In the genomic region with DNA sequence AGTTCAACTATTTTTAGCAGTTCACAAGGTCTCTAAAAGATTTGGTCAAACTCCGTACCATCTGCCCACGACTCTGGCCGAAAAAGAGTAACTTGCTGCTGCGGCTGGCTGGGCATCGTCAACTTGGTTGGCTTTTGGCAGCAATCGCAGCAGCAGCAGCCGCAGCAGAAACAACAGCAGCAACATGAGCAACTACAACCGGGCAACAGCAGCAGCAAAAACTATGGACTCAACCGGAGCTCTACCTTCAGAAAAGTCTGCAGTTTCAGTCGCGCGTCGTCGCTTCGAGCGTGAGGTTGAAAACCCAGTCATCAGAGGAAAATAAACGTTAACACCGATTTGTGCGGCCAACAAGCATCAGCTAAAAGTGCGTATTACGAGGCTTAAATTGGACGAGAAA, we compare ENCODE assay signal across 4 fruit fly cellular contexts.
A peak's percentile ranks its signal among the peaks of the same experiment; 100 is the strongest.
TF ChIP-seq lines count a peak whose summit lies in the region.

A gene (plus strand): TSS at position 266 of the 400 bp plus-strand sequence.

- no peak for TF ChIP-seq CTCF in whole organism, embryonic (GFP tag; optimal IDR thresholded peaks at IDR 0.05; lab: Kevin White, UChicago)

TF ChIP-seq in whole organism, embryonic, 481 proteins besides CTCF, POLR2A, EP300 and RAD21 (continues in another document):
- TF ChIP-seq oc (tag; optimal IDR thresholded peaks at IDR 0.05; lab: Kevin White, UChicago) (no peak), Adf1 (GFP tag; IDR thresholded peaks at IDR 0.05; lab: Robert Waterston, UW) (peak; percentile 16; the same call in 1 of the 2 replicates), HmgD (GFP tag; optimal IDR thresholded peaks at IDR 0.05; lab: Kevin White, UChicago) (no peak), lab (GFP tag; optimal IDR thresholded peaks at IDR 0.05; lab: Kevin White, UChicago) (no peak), CG12769 (tag; optimal IDR thresholded peaks at IDR 0.05; lab: Kevin White, UChicago) (peak; percentile 30), CG14014 (GFP tag; IDR thresholded peaks at IDR 0.05; lab: Robert Waterston, UW) (peak; percentile 9; the same call in 1 of the 2 replicates), CG12071 (GFP tag; optimal IDR thresholded peaks at IDR 0.05; lab: Kevin White, UChicago) (peak; percentile 11), Jarid2 (GFP tag; optimal IDR thresholded peaks at IDR 0.05; lab: Kevin White, UChicago) (peak; percentile 38), CG5180 (GFP tag; optimal IDR thresholded peaks at IDR 0.05; lab: Kevin White, UChicago) (peak; percentile 6), jing (GFP tag; optimal IDR thresholded peaks at IDR 0.05; lab: Kevin White, UChicago) (no peak), CG13287 (GFP tag; IDR thresholded peaks at IDR 0.05; lab: Robert Waterston, UW; ENCODE audit: partially characterized antibody) (0 out of 2 replicates have a peak, but pooled peaks have one; percentile 11), CG2199 (GFP tag; IDR thresholded peaks at IDR 0.05; lab: Robert Waterston, UW) (peak; percentile 71; the same call in 2 of the 3 replicates), vvl (GFP tag; IDR thresholded peaks at IDR 0.05; lab: Robert Waterston, UW) (0 out of 2 replicates have a peak, but pooled peaks have one; percentile 15), CG17328 (GFP tag; IDR thresholded peaks at IDR 0.05; lab: Robert Waterston, UW) (0 out of 2 replicates have a peak, but pooled peaks have one; percentile 7), CG12391 (tag; optimal IDR thresholded peaks at IDR 0.05; lab: Kevin White, UChicago) (no peak), dysf (GFP tag; IDR thresholded peaks at IDR 0.05; lab: Robert Waterston, UW) (0 out of 3 replicates have a peak, but pooled peaks have one; percentile 11), CG11504 (tag; optimal IDR thresholded peaks at IDR 0.05; lab: Kevin White, UChicago) (peak; percentile 70), sob (GFP tag; IDR thresholded peaks at IDR 0.05; lab: Robert Waterston, UW) (no peak), CG32767 (GFP tag; IDR thresholded peaks at IDR 0.05; lab: Robert Waterston, UW) (no peak)

TF ChIP-seq in whole organism, prepupa, 60 proteins besides CTCF, POLR2A, EP300 and RAD21:
- TF ChIP-seq CG1621 (tag; optimal IDR thresholded peaks at IDR 0.05; lab: Kevin White, UChicago), result no peak
- TF ChIP-seq pdm3 (GFP tag; optimal IDR thresholded peaks at IDR 0.05; lab: Kevin White, UChicago), result no peak
- TF ChIP-seq CG15336 (GFP tag; IDR thresholded peaks at IDR 0.05; lab: Robert Waterston, UW), result no peak
- TF ChIP-seq Met (GFP tag; optimal IDR thresholded peaks at IDR 0.05; lab: Kevin White, UChicago), result no peak
- no peak for TF ChIP-seq CG6854 (GFP tag; optimal IDR thresholded peaks at IDR 0.05; lab: Kevin White, UChicago)
- TF ChIP-seq fd59A (GFP tag; optimal IDR thresholded peaks at IDR 0.05; lab: Kevin White, UChicago), result no peak
- no peak for TF ChIP-seq OdsH (GFP tag; optimal IDR thresholded peaks at IDR 0.05; lab: Kevin White, UChicago)
- no peak for TF ChIP-seq CG6808 (GFP tag; optimal IDR thresholded peaks at IDR 0.05; lab: Kevin White, UChicago)
- TF ChIP-seq CG16779 (tag; optimal IDR thresholded peaks at IDR 0.05; lab: Kevin White, UChicago), result no peak
- TF ChIP-seq CG31627 (GFP tag; optimal IDR thresholded peaks at IDR 0.05; lab: Kevin White, UChicago), result no peak
- peak; percentile 59; the same call in 1 of the 3 replicates for TF ChIP-seq eg (GFP tag; IDR thresholded peaks at IDR 0.05; lab: Robert Waterston, UW)
- TF ChIP-seq CG3919 (GFP tag; optimal IDR thresholded peaks at IDR 0.05; lab: Kevin White, UChicago), result peak; percentile 48
- TF ChIP-seq Sox15 (GFP tag; optimal IDR thresholded peaks at IDR 0.05; lab: Kevin White, UChicago), result no peak
- no peak for TF ChIP-seq CG6276 (GFP tag; optimal IDR thresholded peaks at IDR 0.05; lab: Kevin White, UChicago)
- TF ChIP-seq fkh (GFP tag; optimal IDR thresholded peaks at IDR 0.05; lab: Kevin White, UChicago), result no peak
- TF ChIP-seq Lpt (GFP tag; optimal IDR thresholded peaks at IDR 0.05; lab: Kevin White, UChicago), result peak; percentile 17
- TF ChIP-seq Eip78C (GFP tag; lab: Kevin White, UChicago), result peak; percentile 54
- TF ChIP-seq CG8119 (GFP tag; IDR thresholded peaks at IDR 0.05; lab: Robert Waterston, UW), result no peak

TF ChIP-seq in whole organism, pupa, 21 proteins besides CTCF, POLR2A, EP300 and RAD21:
- TF ChIP-seq gl (tag; optimal IDR thresholded peaks at IDR 0.05; lab: Kevin White, UChicago) (no peak), CG8301 (tag; optimal IDR thresholded peaks at IDR 0.05; lab: Kevin White, UChicago) (no peak), CG9948 (tag; optimal IDR thresholded peaks at IDR 0.05; lab: Kevin White, UChicago) (no peak), CG15710 (tag; optimal IDR thresholded peaks at IDR 0.05; lab: Kevin White, UChicago) (no peak), CG13204 (GFP tag; optimal IDR thresholded peaks at IDR 0.05; lab: Kevin White, UChicago) (peak; percentile 1), CG32121 (GFP tag; IDR thresholded peaks at IDR 0.05; lab: Robert Waterston, UW) (no peak; the same call in 1 of the 2 replicates), CG4496 (GFP tag; IDR thresholded peaks at IDR 0.05; lab: Robert Waterston, UW) (0 out of 3 replicates have a peak, but pooled peaks have one; percentile 66), fd96Ca (GFP tag; IDR thresholded peaks at IDR 0.05; lab: Robert Waterston, UW) (0 out of 3 replicates have a peak, but pooled peaks have one; percentile 61), Pif1A (GFP tag; optimal IDR thresholded peaks at IDR 0.05; lab: Kevin White, UChicago) (no peak), Pif1B (GFP tag; optimal IDR thresholded peaks at IDR 0.05; lab: Kevin White, UChicago) (peak; percentile 5), D1 (tag; optimal IDR thresholded peaks at IDR 0.05; lab: Kevin White, UChicago) (no peak), CG34367 (tag; optimal IDR thresholded peaks at IDR 0.05; lab: Kevin White, UChicago) (no peak), Snoo (tag; optimal IDR thresholded peaks at IDR 0.05; lab: Kevin White, UChicago) (no peak), CG12605 (GFP tag; IDR thresholded peaks at IDR 0.05; lab: Robert Waterston, UW) (no peak), EcR (GFP tag; optimal IDR thresholded peaks at IDR 0.05; lab: Kevin White, UChicago) (no peak), Ets98B (GFP tag; IDR thresholded peaks at IDR 0.05; lab: Robert Waterston, UW) (no peak), CG10348 (GFP tag; IDR thresholded peaks at IDR 0.05; lab: Robert Waterston, UW) (no peak)

TF ChIP-seq in whole organism, wandering third instar larva, 38 proteins besides CTCF, POLR2A, EP300 and RAD21:
- TF ChIP-seq jim (GFP tag; optimal IDR thresholded peaks at IDR 0.05; lab: Kevin White, UChicago), result no peak
- TF ChIP-seq Dfd (GFP tag; optimal IDR thresholded peaks at IDR 0.05; lab: Kevin White, UChicago), result peak; percentile 6
